Worm (Caenorhabditis elegans): Measurements from ENCODE around the gene K11C4.1.
A peak's percentile ranks its signal among the peaks of the same experiment; 100 is the strongest.

Gene K11C4.1

ce11 chrV:6879490-6879889, 17.3 kb upstream of the K11C4.1 start:
- TF ChIP-seq Y67H2A.10 (GFP tag; conservative IDR thresholded peaks at IDR 0.05) (no peak), dpff-1 (tag; optimal IDR thresholded peaks at IDR 0.05) (no peak), cebp-1 (GFP tag; IDR thresholded peaks at IDR 0.05) (no peak), cebp-1 (tag; optimal IDR thresholded peaks at IDR 0.05) (peak; percentile 76), hsf-1 (GFP tag; IDR thresholded peaks at IDR 0.05) (no peak), ets-4 (GFP tag; optimal IDR thresholded peaks at IDR 0.05) (no peak), hmg-1.2 (GFP tag; IDR thresholded peaks at IDR 0.05) (peak; percentile 58), B0261.1 (tag; optimal IDR thresholded peaks at IDR 0.05) (no peak), C06A6.2 (GFP tag; conservative IDR thresholded peaks at IDR 0.05) (no peak), tbx-9 (tag; optimal IDR thresholded peaks at IDR 0.05; ENCODE audit: borderline replicate concordance) (no peak), nfyb-1 (GFP tag; IDR thresholded peaks at IDR 0.05) (peak; percentile 66), madf-10 (tag; optimal IDR thresholded peaks at IDR 0.05) (peak; percentile 44), athp-1 (tag; optimal IDR thresholded peaks at IDR 0.05) (peak; percentile 45), ccch-3 (GFP tag; optimal IDR thresholded peaks at IDR 0.05) (no peak), die-1 (tag; optimal IDR thresholded peaks at IDR 0.05) (peak; percentile 56), ceh-27 (GFP tag; optimal IDR thresholded peaks at IDR 0.05) (peak; percentile 78), ztf-26 (tag; optimal IDR thresholded peaks at IDR 0.05) (peak; percentile 34), ceh-40 (GFP tag; IDR thresholded peaks at IDR 0.05) (no peak), pbrm-1 (GFP tag; IDR thresholded peaks at IDR 0.05) (peak; percentile 60; the same call in 1 of the 2 replicates), F49E8.2 (tag; optimal IDR thresholded peaks at IDR 0.05; ENCODE audit: insufficient read depth) (no peak), akir-1 (GFP tag; optimal IDR thresholded peaks at IDR 0.05) (no peak), gei-17 (GFP tag; optimal IDR thresholded peaks at IDR 0.05) (peak; percentile 16), B0336.3 (GFP tag; IDR thresholded peaks at IDR 0.05) (no peak), nfya-1 (tag; optimal IDR thresholded peaks at IDR 0.05; ENCODE audit: borderline replicate concordance, insufficient read depth) (no peak), D2030.7 (GFP tag; IDR thresholded peaks at IDR 0.05) (no peak), K12H6.12 (tag; optimal IDR thresholded peaks at IDR 0.05) (peak; percentile 87), F52B5.7 (tag; optimal IDR thresholded peaks at IDR 0.05) (no peak), K11D2.4 (GFP tag; IDR thresholded peaks at IDR 0.05) (no peak), hrde-1 (tag; optimal IDR thresholded peaks at IDR 0.05; ENCODE audit: borderline replicate concordance) (no peak), madf-3 (GFP tag; IDR thresholded peaks at IDR 0.05) (peak; percentile 54; the same call in 1 of the 2 replicates), mcd-1 (GFP tag; IDR thresholded peaks at IDR 0.05) (peak; percentile 52), ZK185.1 (tag; optimal IDR thresholded peaks at IDR 0.05; ENCODE audit: poor library complexity, severe bottlenecking) (no peak), chd-7 (tag; optimal IDR thresholded peaks at IDR 0.05) (peak; percentile 57), nhr-90 (tag; optimal IDR thresholded peaks at IDR 0.05) (no peak), C17E4.6 (GFP tag; IDR thresholded peaks at IDR 0.05) (no peak), snpc-1.1 (tag; optimal IDR thresholded peaks at IDR 0.05; ENCODE audit: insufficient read depth) (no peak), rpc-1 (optimal IDR thresholded peaks at IDR 0.05) (no peak), rpc-1 (tag; optimal IDR thresholded peaks at IDR 0.05) (no peak), zfh-2 (GFP tag; conservative IDR thresholded peaks at IDR 0.05) (peak; percentile 99), nhr-179 (tag; optimal IDR thresholded peaks at IDR 0.05) (no peak), rcor-1 (GFP tag; IDR thresholded peaks at IDR 0.05) (peak; percentile 67), Y95B8A.8 (GFP tag; IDR thresholded peaks at IDR 0.05) (no peak), hlh-26 (GFP tag; conservative IDR thresholded peaks at IDR 0.05) (no peak), somi-1 (GFP tag; optimal IDR thresholded peaks at IDR 0.05) (peak; percentile 20), B0035.1 (tag; optimal IDR thresholded peaks at IDR 0.05) (no peak), xnd-1 (tag; optimal IDR thresholded peaks at IDR 0.05) (no peak), nhr-27 (tag; optimal IDR thresholded peaks at IDR 0.05) (no peak), him-1 (tag; optimal IDR thresholded peaks at IDR 0.05) (no peak), lin-26 (GFP tag; IDR thresholded peaks at IDR 0.05) (0 out of 2 replicates have a peak, but pooled peaks have one; percentile 43)
